Worm (Caenorhabditis elegans) whole organism, early embryonic: ENCODE results near the gene acr-14.

Source experiments
- aly-1 ChIP-seq: sonication (generic microtip); optimal IDR thresholded peaks from 2 replicates; lab custom pipeline; 2016; ENCODE audit warnings: missing genetic modification characterization, missing compliant biosample characterization
- ama-1 ChIP-seq: fragments of 150-350 bp; optimal IDR thresholded peaks from 2 replicates; lab custom pipeline; 2014
- flt-1 ChIP-seq: fragments of 200-800 bp; sonication (Bioruptor generic); IDR thresholded peaks from 2 replicates; pipeline ENCODE4 v1.3.6; 2022; ENCODE audit warnings: missing genetic modification characterization, missing compliant biosample characterization
- scrt-1 ChIP-seq: fragments of 200-800 bp; sonication (Bioruptor generic); IDR thresholded peaks from 2 replicates; pipeline ENCODE4 v1.3.6; 2022; ENCODE audit warnings: missing genetic modification characterization, missing compliant biosample characterization
- tbx-37 ChIP-seq: fragments of 200-800 bp; sonication (Bioruptor generic); conservative IDR thresholded peaks from 2 replicates; pipeline ENCODE4 v1.3.6; 2022; ENCODE audit warnings: missing genetic modification reagents, missing genetic modification characterization, missing compliant biosample characterization

ce11 chrII:8199803-8200202, 22.8 kb upstream of the acr-14 start:
- TF ChIP-seq tbx-37 (no peak), aly-1 (no peak), flt-1 (GFP tag; lab: Robert Waterston, UW) (no peak), ama-1 (lab: Kevin White, UChicago) (no peak), scrt-1 (GFP tag; lab: Robert Waterston, UW) (no peak)
